Worm (Caenorhabditis elegans): ENCODE results near the gene Y70C5A.4.

Gene Y70C5A.4

DNA sequence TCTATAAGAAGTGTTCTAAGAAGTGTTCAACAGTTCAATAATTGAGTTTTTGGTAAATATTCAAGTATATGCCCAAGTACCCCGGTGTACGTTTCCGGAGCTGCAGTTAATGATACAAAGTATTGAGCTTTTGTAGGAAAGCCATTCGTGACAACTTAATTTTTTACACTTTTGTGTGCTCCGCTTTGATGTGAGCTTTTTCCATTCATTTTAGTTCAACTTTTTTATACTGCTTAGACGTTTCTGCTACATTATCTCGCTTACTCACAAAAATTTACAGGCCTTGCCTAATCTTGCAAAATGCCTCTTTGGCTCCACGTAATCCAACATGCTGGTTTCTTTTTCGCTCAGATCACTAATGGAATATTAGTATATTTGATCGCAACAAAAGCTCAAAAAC is 41.7 kb upstream of the Y70C5A.4 start, which contains the start of gene str-151:
str-151 (plus strand) TSS at position 301 of the 400 bp plus-strand sequence.
- TF ChIP-seq fkh-10 (GFP tag; optimal IDR thresholded peaks at IDR 0.05) (no peak), fkh-2 (tag; optimal IDR thresholded peaks at IDR 0.05) (no peak), ztf-11 (tag; optimal IDR thresholded peaks at IDR 0.05) (no peak), nhr-25 (tag; optimal IDR thresholded peaks at IDR 0.05) (no peak)

DNA sequence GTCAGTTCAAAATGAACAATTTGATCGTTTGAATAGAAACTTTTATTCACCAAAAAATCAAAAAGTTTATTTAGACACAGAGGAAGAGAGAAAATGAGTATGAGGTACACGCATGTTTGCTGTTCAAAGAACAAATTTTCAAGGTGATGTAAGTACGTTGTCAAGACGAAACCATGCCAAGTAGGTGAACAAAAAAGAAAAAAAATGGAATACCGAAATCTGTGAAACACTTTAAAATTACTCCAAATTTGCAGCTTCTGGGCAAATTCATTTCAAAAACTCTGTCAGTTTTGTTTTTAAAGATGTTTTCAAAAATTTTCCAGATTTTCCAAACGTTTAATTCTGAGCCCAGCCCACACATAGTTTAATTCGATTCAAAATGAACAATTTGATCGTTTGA is 37.1 kb upstream of the Y70C5A.4 start, which contains the start of gene nhr-271:
nhr-271 (minus strand) TSS at position 101 of the 400 bp plus-strand sequence.
- TF ChIP-seq ceh-9 (tag; optimal IDR thresholded peaks at IDR 0.05) = no peak
- TF ChIP-seq daf-12 (tag; optimal IDR thresholded peaks at IDR 0.05) = no peak
- no peak for TF ChIP-seq elt-1 (tag; optimal IDR thresholded peaks at IDR 0.05)
- TF ChIP-seq nhr-23 (tag; optimal IDR thresholded peaks at IDR 0.05) = no peak
- no peak for TF ChIP-seq egl-5 (tag; optimal IDR thresholded peaks at IDR 0.05)
- no peak for TF ChIP-seq ceh-16 (tag; optimal IDR thresholded peaks at IDR 0.05)
- no peak for TF ChIP-seq nhr-25 (tag; optimal IDR thresholded peaks at IDR 0.05)
- TF ChIP-seq sea-2 (GFP tag; optimal IDR thresholded peaks at IDR 0.05) = no peak
- no peak for TF ChIP-seq ceh-82 (tag; optimal IDR thresholded peaks at IDR 0.05)
- TF ChIP-seq egl-27 (tag; optimal IDR thresholded peaks at IDR 0.05) = no peak
- TF ChIP-seq unc-39 (tag; optimal IDR thresholded peaks at IDR 0.05) = no peak
- TF ChIP-seq nhr-76 (tag; optimal IDR thresholded peaks at IDR 0.05) = no peak
- no peak for TF ChIP-seq nhr-43 (tag; optimal IDR thresholded peaks at IDR 0.05; ENCODE audit: poor library complexity, severe bottlenecking)

DNA sequence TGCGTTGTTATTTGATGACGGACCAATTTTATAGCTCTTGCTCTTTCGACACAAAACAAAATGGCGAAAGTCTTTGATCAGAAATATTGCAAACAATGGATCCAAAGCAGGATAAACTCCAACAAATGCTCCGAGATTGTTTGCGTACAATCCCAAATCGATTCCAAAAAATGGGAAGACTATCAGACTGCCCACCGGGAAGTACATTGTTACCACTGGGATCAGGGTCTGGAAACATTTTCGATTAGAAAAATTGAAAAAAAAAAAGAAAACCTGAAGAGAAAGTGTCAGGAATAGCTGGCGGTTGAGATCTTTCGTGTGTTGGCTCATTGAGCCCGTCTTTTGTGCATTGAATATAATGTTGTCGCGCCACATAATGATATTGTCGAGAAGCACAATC is 36.5 kb upstream of the Y70C5A.4 start:
- TF ChIP-seq ZK546.5 (tag; optimal IDR thresholded peaks at IDR 0.05) = no peak
- TF ChIP-seq lin-15B (tag; optimal IDR thresholded peaks at IDR 0.05) = no peak
- TF ChIP-seq nhr-67 (tag; optimal IDR thresholded peaks at IDR 0.05) = no peak
- no peak for TF ChIP-seq nhr-43 (tag; optimal IDR thresholded peaks at IDR 0.05; ENCODE audit: poor library complexity, severe bottlenecking)
- no peak for TF ChIP-seq nhr-23 (tag; optimal IDR thresholded peaks at IDR 0.05)

DNA sequence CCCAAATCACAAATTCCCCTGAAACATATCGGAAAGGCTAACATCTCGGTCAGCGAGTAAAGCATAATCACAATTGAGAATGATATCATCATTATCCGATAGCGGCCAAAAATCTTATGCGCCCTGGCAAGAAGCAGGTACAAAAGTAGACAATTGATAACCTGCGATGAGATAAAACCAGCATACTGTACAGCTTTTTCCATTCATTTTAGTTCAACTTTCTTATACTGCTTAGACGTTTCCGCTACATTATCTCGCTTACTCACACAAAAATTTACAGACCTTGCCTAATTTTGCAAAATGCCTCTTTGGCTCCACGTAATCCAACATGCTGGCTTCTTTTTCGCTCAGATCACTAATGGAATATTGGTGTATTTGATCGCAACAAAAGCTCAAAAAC is 34.6 kb upstream of the Y70C5A.4 start, which contains the start of gene str-150:
str-150 (plus strand) TSS at position 301 of the 400 bp plus-strand sequence.
- TF ChIP-seq nfya-1 (tag; optimal IDR thresholded peaks at IDR 0.05; ENCODE audit: insufficient read depth) (no peak), nhr-23 (tag; optimal IDR thresholded peaks at IDR 0.05) (no peak), daf-12 (tag; optimal IDR thresholded peaks at IDR 0.05) (no peak), skn-1 (tag; optimal IDR thresholded peaks at IDR 0.05) (no peak), pqm-1 (tag; optimal IDR thresholded peaks at IDR 0.05) (no peak), tbx-2 (tag; optimal IDR thresholded peaks at IDR 0.05) (no peak), fkh-2 (tag; optimal IDR thresholded peaks at IDR 0.05) (no peak), fos-1 (tag; optimal IDR thresholded peaks at IDR 0.05) (no peak), jun-1 (tag; optimal IDR thresholded peaks at IDR 0.05) (no peak), ztf-11 (tag; optimal IDR thresholded peaks at IDR 0.05) (no peak), ama-1 (optimal IDR thresholded peaks at IDR 0.05) (no peak), egl-27 (tag; optimal IDR thresholded peaks at IDR 0.05) (no peak), aly-2 (tag; optimal IDR thresholded peaks at IDR 0.05) (no peak), zag-1 (tag; optimal IDR thresholded peaks at IDR 0.05) (no peak), eor-1 (tag; optimal IDR thresholded peaks at IDR 0.05) (no peak), mdl-1 (tag; optimal IDR thresholded peaks at IDR 0.05) (no peak), lin-39 (tag; optimal IDR thresholded peaks at IDR 0.05) (no peak)

DNA sequence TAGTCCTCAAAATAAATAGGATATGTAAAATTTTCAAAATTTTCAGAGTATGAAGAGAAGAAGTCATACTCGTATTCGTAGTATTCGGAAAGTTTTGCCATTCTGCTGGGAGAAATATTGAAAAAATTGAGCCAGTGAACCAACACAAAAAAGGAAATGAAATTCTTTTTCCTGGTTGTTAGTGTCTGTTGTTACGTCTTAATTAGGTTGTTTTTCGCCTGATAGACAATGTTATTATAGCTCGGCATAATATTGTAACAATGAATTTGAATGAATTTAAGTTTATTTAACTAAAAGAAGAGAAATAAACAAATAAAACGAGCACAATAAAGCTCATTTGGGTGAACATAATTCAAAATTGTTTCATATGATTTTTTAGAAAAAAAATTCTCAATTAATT is 29.1 kb upstream of the Y70C5A.4 start, which contains the start of gene srw-73:
srw-73 (minus strand) TSS at position 101 of the 400 bp plus-strand sequence.
- TF ChIP-seq nhr-11 (tag; optimal IDR thresholded peaks at IDR 0.05) = no peak
- no peak for TF ChIP-seq fos-1 (tag; optimal IDR thresholded peaks at IDR 0.05)
- TF ChIP-seq egl-5 (tag; optimal IDR thresholded peaks at IDR 0.05) = no peak
- no peak for TF ChIP-seq eor-1 (tag; optimal IDR thresholded peaks at IDR 0.05)
- no peak for TF ChIP-seq ZK546.5 (tag; optimal IDR thresholded peaks at IDR 0.05)
- no peak for TF ChIP-seq nhr-12 (tag; optimal IDR thresholded peaks at IDR 0.05)
- no peak for TF ChIP-seq pqm-1 (tag; optimal IDR thresholded peaks at IDR 0.05)

DNA sequence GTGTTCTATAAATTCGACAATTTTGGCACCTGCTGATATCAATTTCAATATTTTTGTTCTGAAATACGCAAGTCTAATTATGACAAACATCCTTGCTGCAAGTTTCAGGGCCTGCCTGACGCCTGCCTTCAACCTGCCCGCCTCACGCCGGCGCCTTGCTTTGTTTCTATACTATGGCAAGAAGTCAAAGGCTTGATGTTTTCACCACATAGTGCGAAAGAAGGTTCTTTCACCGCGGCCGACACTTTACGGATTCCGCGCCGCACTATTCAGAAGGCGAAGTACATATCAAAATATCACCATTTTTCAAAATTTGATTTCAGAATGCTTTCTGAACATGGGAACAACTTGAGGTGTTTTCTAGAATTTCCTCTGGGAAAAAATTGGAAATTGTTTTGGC is 28.1 kb upstream of the Y70C5A.4 start:
- TF ChIP-seq unc-62 (GFP tag; optimal IDR thresholded peaks at IDR 0.05) (no peak), nhr-67 (tag; optimal IDR thresholded peaks at IDR 0.05) (no peak), hmg-11 (tag; optimal IDR thresholded peaks at IDR 0.05) (no peak), eor-1 (tag; optimal IDR thresholded peaks at IDR 0.05) (no peak), ZK546.5 (tag; optimal IDR thresholded peaks at IDR 0.05) (no peak), nhr-43 (tag; optimal IDR thresholded peaks at IDR 0.05; ENCODE audit: poor library complexity, severe bottlenecking) (no peak), jun-1 (tag; optimal IDR thresholded peaks at IDR 0.05) (no peak), ceh-82 (tag; optimal IDR thresholded peaks at IDR 0.05) (no peak), nhr-28 (tag; optimal IDR thresholded peaks at IDR 0.05) (no peak), fkh-2 (tag; optimal IDR thresholded peaks at IDR 0.05) (no peak), zag-1 (tag; optimal IDR thresholded peaks at IDR 0.05) (no peak)

All from whole organism, L3 larva.